Fruit fly (Drosophila melanogaster) whole organism, prepupa: ENCODE measurements around the gene CG17272.

Experiments
- Blimp-1 ChIP-seq: fragments of 200-800 bp; sonication (Bioruptor generic); optimal IDR thresholded peaks from 3 replicates; lab custom pipeline; 2017; ENCODE audit warnings: missing biosample characterization, missing genetic modification characterization, mild to moderate bottlenecking, moderate library complexity, missing genetic modification reagents
- CG10669 ChIP-seq: fragments of 200-800 bp; sonication (Bioruptor generic); optimal IDR thresholded peaks from 3 replicates; lab custom pipeline; 2018; ENCODE audit warnings: missing biosample characterization, mild to moderate bottlenecking, missing genetic modification characterization, moderate library complexity
- CG11294 ChIP-seq: fragments of 200-800 bp; sonication (Bioruptor generic); IDR thresholded peaks from 2 replicates; pipeline ENCODE4 v1.3.6; 2022; ENCODE audit warnings: missing biosample characterization, missing genetic modification characterization
- CG11762 ChIP-seq: fragments of 200-800 bp; sonication (Bioruptor generic); optimal IDR thresholded peaks from 3 replicates; lab custom pipeline; 2016; ENCODE audit warnings: missing biosample characterization, missing genetic modification characterization; ENCODE audit not compliant: insufficient read depth
- CG15336 ChIP-seq: fragments of 200-800 bp; sonication (Bioruptor generic); IDR thresholded peaks from 2 replicates; pipeline ENCODE4 v1.3.6; 2022; ENCODE audit warnings: missing biosample characterization, missing genetic modification characterization
- CG1621 ChIP-seq: fragments of 200-800 bp; sonication (Bioruptor generic); optimal IDR thresholded peaks from 3 replicates; lab custom pipeline; 2018; ENCODE audit warnings: missing biosample characterization, mild to moderate bottlenecking, missing genetic modification characterization
- CG3032 ChIP-seq: fragments of 200-800 bp; optimal IDR thresholded peaks from 2 replicates; lab custom pipeline; 2019; ENCODE audit warnings: missing biosample characterization, mild to moderate bottlenecking, missing genetic modification characterization, moderate library complexity
- CG32006 ChIP-seq: fragments of 200-800 bp; sonication (Bioruptor generic); optimal IDR thresholded peaks from 3 replicates; lab custom pipeline; 2017; ENCODE audit warnings: missing biosample characterization, mild to moderate bottlenecking, missing genetic modification characterization
- CG34406 ChIP-seq: fragments of 200-800 bp; sonication (Bioruptor generic); optimal IDR thresholded peaks from 3 replicates; lab custom pipeline; 2016; ENCODE audit warnings: missing biosample characterization, missing genetic modification characterization
- CG3919 ChIP-seq: fragments of 200-800 bp; sonication (Bioruptor generic); optimal IDR thresholded peaks from 3 replicates; lab custom pipeline; 2016; ENCODE audit warnings: missing biosample characterization, missing genetic modification characterization
- CG6163 ChIP-seq: fragments of 200-800 bp; sonication (Bioruptor generic); IDR thresholded peaks from 3 replicates; pipeline ENCODE4 v1.3.6; 2022; ENCODE audit warnings: missing biosample characterization, missing genetic modification characterization
- CG6276 ChIP-seq: fragments of 200-800 bp; sonication (Bioruptor generic); optimal IDR thresholded peaks from 2 replicates; lab custom pipeline; 2017; ENCODE audit warnings: missing biosample characterization, mild to moderate bottlenecking, missing genetic modification characterization
- CG6792 ChIP-seq: fragments of 200-800 bp; sonication (Bioruptor generic); optimal IDR thresholded peaks from 3 replicates; lab custom pipeline; 2016; ENCODE audit warnings: missing biosample characterization, missing genetic modification characterization
- CG6808 ChIP-seq: fragments of 200-800 bp; sonication (Bioruptor generic); optimal IDR thresholded peaks from 3 replicates; lab custom pipeline; 2017; ENCODE audit warnings: missing biosample characterization, missing genetic modification characterization, mild to moderate bottlenecking, moderate library complexity, missing genetic modification reagents
- CG6854 ChIP-seq: fragments of 200-800 bp; sonication (Bioruptor generic); optimal IDR thresholded peaks from 2 replicates; lab custom pipeline; 2017; ENCODE audit warnings: missing biosample characterization, mild to moderate bottlenecking, missing genetic modification characterization
- CG7368 ChIP-seq: fragments of 200-800 bp; sonication (Bioruptor generic); optimal IDR thresholded peaks from 3 replicates; lab custom pipeline; 2016; ENCODE audit warnings: missing biosample characterization, missing genetic modification characterization
- CG8119 ChIP-seq: fragments of 200-800 bp; sonication (Bioruptor generic); IDR thresholded peaks from 3 replicates; pipeline ENCODE4 v1.3.6; 2022; ENCODE audit warnings: missing biosample characterization, missing genetic modification characterization
- CG8319 ChIP-seq: fragments of 200-800 bp; sonication (Bioruptor generic); optimal IDR thresholded peaks from 3 replicates; lab custom pipeline; 2016; ENCODE audit warnings: missing biosample characterization, missing genetic modification characterization
- CG9139 ChIP-seq: fragments of 200-800 bp; sonication (Bioruptor generic); optimal IDR thresholded peaks from 3 replicates; lab custom pipeline; 2017; ENCODE audit warnings: missing biosample characterization, mild to moderate bottlenecking, missing genetic modification characterization
- Eip75B ChIP-seq: fragments of 200-800 bp; sonication (Bioruptor generic); optimal IDR thresholded peaks from 3 replicates; lab custom pipeline; 2016; ENCODE audit warnings: missing biosample characterization, missing genetic modification characterization
- Eip78C ChIP-seq: fragments of 200-800 bp; sonication (Bioruptor generic); peaks from one replicate; lab custom pipeline; 2016; ENCODE audit warnings: missing biosample characterization, missing genetic modification characterization
- Eip93F ChIP-seq: fragments of 200-800 bp; sonication (Bioruptor generic); optimal IDR thresholded peaks from 2 replicates; lab custom pipeline; 2016; ENCODE audit warnings: missing biosample characterization, mild to moderate bottlenecking, missing genetic modification characterization
- Ets96B ChIP-seq: fragments of 200-800 bp; optimal IDR thresholded peaks from 2 replicates; lab custom pipeline; 2019; ENCODE audit warnings: missing biosample characterization, mild to moderate bottlenecking, missing genetic modification characterization, moderate library complexity
- Gug ChIP-seq: fragments of 200-800 bp; sonication (Bioruptor generic); IDR thresholded peaks from 2 replicates; pipeline ENCODE4 v1.3.6; 2022; ENCODE audit warnings: missing biosample characterization, missing genetic modification characterization
- Hr38 ChIP-seq: sonication (Bioruptor generic); optimal IDR thresholded peaks from 2 replicates; lab custom pipeline; 2016; ENCODE audit warnings: missing biosample characterization, missing genetic modification characterization
- Hr4 ChIP-seq: fragments of 200-800 bp; sonication (Bioruptor generic); optimal IDR thresholded peaks from 3 replicates; lab custom pipeline; 2016; ENCODE audit warnings: missing biosample characterization, missing genetic modification characterization
- Lpt ChIP-seq: fragments of 200-800 bp; sonication (Bioruptor generic); optimal IDR thresholded peaks from 3 replicates; lab custom pipeline; 2016; ENCODE audit warnings: missing biosample characterization, missing genetic modification characterization
- OdsH ChIP-seq: fragments of 200-800 bp; sonication (Bioruptor generic); optimal IDR thresholded peaks from 3 replicates; lab custom pipeline; 2016; ENCODE audit warnings: missing biosample characterization, missing genetic modification characterization
- Smox ChIP-seq: fragments of 200-800 bp; sonication (Bioruptor generic); optimal IDR thresholded peaks from 3 replicates; lab custom pipeline; 2016; ENCODE audit warnings: missing biosample characterization, missing genetic modification characterization
- Sox102F ChIP-seq: fragments of 200-800 bp; sonication (Bioruptor generic); optimal IDR thresholded peaks from 2 replicates; lab custom pipeline; 2016; ENCODE audit warnings: missing biosample characterization, mild to moderate bottlenecking, missing genetic modification characterization
- achi ChIP-seq: fragments of 200-800 bp; sonication (Bioruptor generic); optimal IDR thresholded peaks from 3 replicates; lab custom pipeline; 2016; ENCODE audit warnings: missing biosample characterization, missing genetic modification characterization
- acj6 ChIP-seq: fragments of 200-800 bp; sonication (Bioruptor generic); optimal IDR thresholded peaks from 3 replicates; lab custom pipeline; 2016; ENCODE audit warnings: missing biosample characterization, missing genetic modification characterization
- cyc ChIP-seq: fragments of 200-800 bp; sonication (Bioruptor generic); optimal IDR thresholded peaks from 3 replicates; lab custom pipeline; 2016; ENCODE audit warnings: missing biosample characterization, missing genetic modification characterization
- dac ChIP-seq: fragments of 200-800 bp; sonication (Bioruptor generic); optimal IDR thresholded peaks from 2 replicates; lab custom pipeline; 2017; ENCODE audit warnings: missing biosample characterization, mild to moderate bottlenecking, missing genetic modification characterization
- dsx ChIP-seq: fragments of 200-800 bp; optimal IDR thresholded peaks from 3 replicates; lab custom pipeline; 2019; ENCODE audit warnings: missing biosample characterization, mild to moderate bottlenecking, missing genetic modification characterization, moderate library complexity; ENCODE audit not compliant: poor library complexity, severe bottlenecking
- eg ChIP-seq: fragments of 200-800 bp; sonication (Bioruptor generic); IDR thresholded peaks from 3 replicates; pipeline ENCODE4 v1.3.6; 2022; ENCODE audit warnings: missing biosample characterization, missing genetic modification characterization
- fd85E ChIP-seq: fragments of 200-800 bp; sonication (Bioruptor generic); optimal IDR thresholded peaks from 3 replicates; lab custom pipeline; 2016; ENCODE audit warnings: missing biosample characterization, missing genetic modification characterization
- lz ChIP-seq: fragments of 200-800 bp; sonication (Bioruptor generic); optimal IDR thresholded peaks from 3 replicates; lab custom pipeline; 2016; ENCODE audit warnings: missing biosample characterization, missing genetic modification characterization
- pdm3 ChIP-seq: fragments of 200-800 bp; sonication (Bioruptor generic); optimal IDR thresholded peaks from 3 replicates; lab custom pipeline; 2016; ENCODE audit warnings: missing biosample characterization, missing genetic modification characterization
- salr ChIP-seq, 2 experiments: fragments of 200-800 bp; sonication (Bioruptor generic); optimal IDR thresholded peaks; 3 replicates each; lab custom pipeline; 2016 to 2018; ENCODE audit warnings: missing biosample characterization in 2 of 2, missing genetic modification characterization in 2 of 2, mild to moderate bottlenecking in 1 of 2
- spab ChIP-seq: fragments of 200-800 bp; sonication (Bioruptor generic); optimal IDR thresholded peaks from 2 replicates; lab custom pipeline; 2017; ENCODE audit warnings: missing biosample characterization, mild to moderate bottlenecking, missing genetic modification characterization, missing genetic modification reagents
- ss ChIP-seq, 2 experiments: fragments of 200-800 bp; sonication (Bioruptor generic); optimal IDR thresholded peaks; 2 replicates in 1 of 2; 3 replicates in 1 of 2; lab custom pipeline; 2017 to 2018; ENCODE audit warnings: mild to moderate bottlenecking in 2 of 2, missing biosample characterization in 2 of 2, missing genetic modification characterization in 2 of 2, moderate library complexity in 1 of 2
- topi ChIP-seq: fragments of 200-800 bp; sonication (Bioruptor generic); optimal IDR thresholded peaks from 3 replicates; lab custom pipeline; 2016; ENCODE audit warnings: missing biosample characterization, missing genetic modification characterization
- vri ChIP-seq: fragments of 200-800 bp; sonication (Bioruptor generic); optimal IDR thresholded peaks from 3 replicates; lab custom pipeline; 2016; ENCODE audit warnings: missing biosample characterization, mild to moderate bottlenecking, missing genetic modification characterization

The CG17272 gene

DNA sequence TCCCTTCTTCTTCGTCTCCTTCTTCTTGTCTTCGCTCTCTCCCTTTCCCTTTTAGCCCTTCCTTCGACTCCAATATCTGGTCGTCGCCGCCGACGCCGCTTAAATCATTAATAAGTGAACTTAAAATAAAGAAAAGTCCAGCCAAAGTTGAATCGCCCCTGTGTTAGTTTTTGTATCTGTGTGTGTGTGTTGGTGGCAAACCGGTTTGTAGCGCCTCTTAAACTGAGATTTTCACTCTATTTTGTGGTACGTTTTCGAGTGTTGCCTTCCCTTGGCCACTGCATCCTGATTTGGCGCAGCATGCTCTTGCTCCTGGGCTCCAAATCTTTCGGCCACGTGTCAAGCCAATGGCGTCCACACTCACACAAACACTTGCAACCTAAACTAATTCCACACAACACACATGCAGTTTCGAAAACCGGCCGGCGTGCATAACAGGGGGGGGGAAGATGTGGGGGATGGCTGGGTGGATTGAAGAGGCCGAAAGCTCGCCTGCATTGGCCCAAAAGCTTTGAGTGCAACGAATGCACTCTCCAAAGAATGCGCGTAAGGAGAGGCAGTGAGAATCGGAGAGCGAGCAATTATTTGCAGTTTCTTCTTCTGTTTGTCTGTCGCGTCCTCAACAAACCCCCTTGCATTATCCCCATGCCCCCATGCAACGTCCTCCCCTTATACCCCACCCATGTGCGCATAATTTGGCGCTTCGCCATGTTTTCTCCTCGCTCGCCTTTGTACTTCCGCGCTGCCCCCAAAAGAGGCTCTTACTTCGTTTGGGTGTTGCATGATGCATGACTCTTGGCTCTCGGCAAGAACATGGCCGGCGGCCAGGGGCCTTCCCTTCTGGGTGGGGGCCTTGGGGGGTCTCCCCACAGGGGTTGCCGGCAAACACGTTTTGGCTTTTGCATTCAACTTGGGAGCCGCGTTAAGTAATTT, 39.3 kb downstream of the CG17272 start (continued):
- TF ChIP-seq CG6163 (peak; percentile 76), ss (GFP tag; optimal IDR thresholded peaks at IDR 0.05; lab: Kevin White, UChicago) (peak; percentile 38 to 74), Gug (GFP tag; lab: Robert Waterston, UW) (peak; percentile 63), Eip78C (GFP tag; lab: Kevin White, UChicago) (peak; percentile 18), Hr4 (GFP tag; lab: Kevin White, UChicago) (no peak), CG34406 (GFP tag; lab: Kevin White, UChicago) (no peak), salr (GFP tag; optimal IDR thresholded peaks at IDR 0.05; lab: Kevin White, UChicago) (peak; percentile 40 to 56), CG1621 (peak; percentile 5), CG8119 (peak; percentile 58; the same call in 2 of the 3 replicates), dac (GFP tag; lab: Kevin White, UChicago) (no peak), CG11294 (GFP tag; lab: Robert Waterston, UW) (peak; percentile 59; the same call in 1 of the 2 replicates), CG9139 (GFP tag; lab: Kevin White, UChicago) (peak; percentile 62), CG6276 (GFP tag; lab: Kevin White, UChicago) (peak; percentile 47), fd85E (GFP tag; lab: Kevin White, UChicago) (no peak), Blimp-1 (GFP tag; lab: Kevin White, UChicago) (peak; percentile 67), Smox (no peak), dsx (GFP tag; lab: Kevin White, UChicago) (peak; percentile 67), CG3919 (GFP tag; lab: Kevin White, UChicago) (peak; percentile 39), CG3032 (tag; lab: Kevin White, UChicago) (peak; percentile 23), acj6 (no peak), Eip75B (GFP tag; lab: Kevin White, UChicago) (no peak), pdm3 (GFP tag; lab: Kevin White, UChicago) (no peak), CG8319 (GFP tag; lab: Kevin White, UChicago) (no peak), spab (GFP tag; lab: Kevin White, UChicago) (no peak), lz (no peak), Eip93F (GFP tag; lab: Kevin White, UChicago) (no peak)

DNA sequence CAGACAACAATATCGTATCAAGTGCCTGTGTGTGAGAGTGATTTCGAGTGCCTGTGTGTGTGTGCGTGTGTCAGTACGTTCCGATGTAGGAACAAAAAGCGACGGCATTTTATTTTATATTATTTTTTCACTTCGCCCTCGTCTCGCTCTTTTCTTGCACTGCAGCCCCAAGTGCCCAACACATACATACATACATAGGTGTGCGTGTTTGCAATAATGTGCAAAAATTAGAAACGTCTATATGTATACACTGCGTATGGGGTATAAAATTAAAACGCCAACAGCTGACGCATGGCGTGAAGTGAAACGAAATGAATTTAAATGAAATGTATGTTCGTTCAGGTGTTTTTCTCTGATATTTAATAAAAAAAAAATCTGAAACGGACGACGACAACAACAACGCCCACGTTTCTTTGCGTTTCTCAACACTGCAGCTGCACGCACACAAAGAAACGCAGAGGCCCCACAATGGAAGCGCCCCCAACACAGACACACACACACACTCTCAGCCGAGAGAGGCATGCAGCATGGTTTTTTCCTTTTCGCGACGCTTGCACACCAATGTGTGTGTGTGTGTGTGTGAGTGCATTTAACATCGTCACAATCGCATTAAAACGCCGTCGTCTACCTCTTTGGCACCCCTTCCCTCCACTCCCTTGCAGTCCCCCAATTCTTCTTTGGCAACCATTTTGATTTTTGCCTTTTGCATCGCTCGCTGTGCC, 40.2 kb downstream of the CG17272 start:
- TF ChIP-seq topi = peak; percentile 43
- peak; percentile 64 for TF ChIP-seq vri (GFP tag; lab: Kevin White, UChicago)
- peak; percentile 38 for TF ChIP-seq CG8319 (GFP tag; lab: Kevin White, UChicago)
- peak; percentile 33; the same call in 1 of the 2 replicates for TF ChIP-seq CG15336 (GFP tag; lab: Robert Waterston, UW)
- peak; percentile 35 for TF ChIP-seq dsx (GFP tag; lab: Kevin White, UChicago)
- peak; percentile 59 for TF ChIP-seq OdsH (GFP tag; lab: Kevin White, UChicago)
- TF ChIP-seq CG8119 = peak; percentile 48; the same call in 2 of the 3 replicates
- TF ChIP-seq CG34406 (GFP tag; lab: Kevin White, UChicago) = peak; percentile 46
- peak; percentile 40 to 72 for TF ChIP-seq ss (GFP tag; optimal IDR thresholded peaks at IDR 0.05; lab: Kevin White, UChicago)
- peak; percentile 55 for TF ChIP-seq CG3919 (GFP tag; lab: Kevin White, UChicago)
- peak; percentile 49 for TF ChIP-seq CG7368 (GFP tag; lab: Kevin White, UChicago)
- peak; percentile 54; the same call in 1 of the 3 replicates for TF ChIP-seq eg (GFP tag; lab: Robert Waterston, UW)
- TF ChIP-seq achi (GFP tag; lab: Kevin White, UChicago) = peak; percentile 62
- TF ChIP-seq Smox = peak; percentile 55
- TF ChIP-seq Hr4 (GFP tag; lab: Kevin White, UChicago) = peak; percentile 74
- TF ChIP-seq CG11762 (GFP tag; lab: Kevin White, UChicago) = no peak
- peak; percentile 57 for TF ChIP-seq acj6
- TF ChIP-seq Gug (GFP tag; lab: Robert Waterston, UW) = no peak
- peak; percentile 26 for TF ChIP-seq CG3032 (tag; lab: Kevin White, UChicago)
- TF ChIP-seq CG6808 (GFP tag; lab: Kevin White, UChicago) = peak; percentile 67
- TF ChIP-seq Blimp-1 (GFP tag; lab: Kevin White, UChicago) = no peak
- peak; percentile 68 for TF ChIP-seq CG32006 (GFP tag; lab: Kevin White, UChicago)
- TF ChIP-seq cyc (GFP tag; lab: Kevin White, UChicago) = peak; percentile 24
- peak; percentile 69 for TF ChIP-seq Lpt (GFP tag; lab: Kevin White, UChicago)
- TF ChIP-seq Sox102F (GFP tag; lab: Kevin White, UChicago) = peak; percentile 43
- no peak for TF ChIP-seq CG6854
- TF ChIP-seq CG10669 (GFP tag; lab: Kevin White, UChicago) = peak; percentile 33
- TF ChIP-seq CG6792 (GFP tag; lab: Kevin White, UChicago) = peak; percentile 56
- no peak for TF ChIP-seq Hr38
- peak; percentile 62 for TF ChIP-seq Ets96B
